Worm (Caenorhabditis elegans) whole organism, young adult: ENCODE data around the gene Y41D4A.4.

Experiments used
- D2030.7 ChIP-seq: fragments of 200-800 bp; sonication (Bioruptor generic); IDR thresholded peaks from 2 replicates; pipeline ENCODE4 v1.3.6; 2022; ENCODE audit warnings: missing genetic modification reagents, missing genetic modification characterization, missing compliant biosample characterization
- ceh-27 ChIP-seq: fragments of 200-800 bp; sonication (Bioruptor generic); optimal IDR thresholded peaks from 2 replicates; lab custom pipeline; 2018; ENCODE audit warnings: mild to moderate bottlenecking, missing genetic modification characterization, moderate library complexity, missing compliant biosample characterization
- dpff-1 ChIP-seq: sonication (generic microtip); optimal IDR thresholded peaks from 2 replicates; lab custom pipeline; 2017; ENCODE audit warnings: mild to moderate bottlenecking, missing genetic modification characterization, missing compliant biosample characterization
- lsl-1 ChIP-seq: fragments of 200-800 bp; sonication (Bioruptor generic); optimal IDR thresholded peaks from 2 replicates; lab custom pipeline; 2018; ENCODE audit warnings: mild to moderate bottlenecking, missing genetic modification characterization, moderate library complexity, missing compliant biosample characterization
- pha-4 ChIP-seq: fragments of 150-350 bp; sonication (generic microtip); optimal IDR thresholded peaks from 2 replicates; lab custom pipeline; 2014; ENCODE audit warnings: missing biosample characterization, missing genetic modification reagents, missing genetic modification characterization
- snpc-3.4 ChIP-seq: sonication (generic microtip); optimal IDR thresholded peaks from 2 replicates; lab custom pipeline; 2017; ENCODE audit warnings: missing genetic modification characterization, mild to moderate bottlenecking, missing compliant biosample characterization, antibody characterized with exemption, moderate library complexity, missing genotype, missing genetic modification reagents
- unc-62 ChIP-seq: fragments of 150-350 bp; optimal IDR thresholded peaks from 2 replicates; lab custom pipeline; 2014; ENCODE audit warnings: missing biosample characterization, missing genetic modification reagents, missing genetic modification characterization

ce11 chrIV:1709695-1710315, 36.0 kb upstream of the Y41D4A.4 start, which contains the start of the genes pbs-1 and K08D12.3:
- TF ChIP-seq ceh-27 (GFP tag; lab: Kevin White, UChicago), result peak; percentile 24
- TF ChIP-seq D2030.7, result peak; percentile 52
- TF ChIP-seq lsl-1 (GFP tag; lab: Kevin White, UChicago), result peak; percentile 58
- TF ChIP-seq pha-4 (tag; lab: Kevin White, UChicago), result peak; percentile 74
- peak; percentile 46 for TF ChIP-seq snpc-3.4 (tag; lab: Kevin White, UChicago)
- no peak for TF ChIP-seq dpff-1
- TF ChIP-seq unc-62, result no peak
